Worm (Caenorhabditis elegans): Measurements from ENCODE around the gene hlh-12.

Gene hlh-12

DNA sequence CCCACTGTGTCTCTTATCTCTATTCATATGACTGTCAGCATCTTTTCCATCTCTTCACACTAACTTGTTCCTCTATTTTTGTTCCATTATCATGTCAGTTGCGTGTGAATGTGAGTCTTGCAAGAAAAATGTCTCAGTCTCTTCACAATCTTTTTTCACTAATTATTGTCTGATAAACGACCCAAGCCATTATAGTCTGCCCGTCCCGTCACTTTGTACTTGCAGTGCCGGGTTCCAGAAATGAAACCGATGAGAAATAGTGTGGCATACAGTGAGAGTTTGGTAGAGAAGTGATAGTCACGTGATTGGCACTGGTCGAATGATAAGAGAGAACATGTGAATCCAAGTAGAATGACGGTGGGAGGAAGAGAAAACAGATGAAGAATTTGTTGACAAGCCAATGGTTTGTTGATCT is 48.4 kb upstream of the hlh-12 start:
- TF ChIP-seq F39B2.1 (GFP tag; IDR thresholded peaks at IDR 0.05): no peak
- no peak for TF ChIP-seq nhr-120 (GFP tag; IDR thresholded peaks at IDR 0.05)
- TF ChIP-seq Y53G8AR.9 (GFP tag; conservative IDR thresholded peaks at IDR 0.05): peak; percentile 74; the same call in 1 of the 2 replicates
- no peak for TF ChIP-seq sea-2 (GFP tag; IDR thresholded peaks at IDR 0.05)
- TF ChIP-seq F57A8.1 (GFP tag; optimal IDR thresholded peaks at IDR 0.05): no peak
- TF ChIP-seq cebp-1 (GFP tag; IDR thresholded peaks at IDR 0.05): no peak
- peak; percentile 84 for TF ChIP-seq cebp-1 (tag; optimal IDR thresholded peaks at IDR 0.05)
- peak; percentile 68 for TF ChIP-seq tbp1 (GFP tag; optimal IDR thresholded peaks at IDR 0.05)
- TF ChIP-seq chd-7 (tag; optimal IDR thresholded peaks at IDR 0.05): peak; percentile 96
- TF ChIP-seq pha-4 (tag; optimal IDR thresholded peaks at IDR 0.05): peak; percentile 78
- no peak for TF ChIP-seq T07F8.4 (tag; optimal IDR thresholded peaks at IDR 0.05)
- peak; percentile 64 for TF ChIP-seq lir-1 (GFP tag; conservative IDR thresholded peaks at IDR 0.05)
- TF ChIP-seq ztf-28 (GFP tag; IDR thresholded peaks at IDR 0.05): no peak
- peak; percentile 67 for TF ChIP-seq K12H6.12 (tag; optimal IDR thresholded peaks at IDR 0.05)
- no peak for TF ChIP-seq ama-1 (optimal IDR thresholded peaks at IDR 0.05)
- no peak for TF ChIP-seq ama-1 (GFP tag; optimal IDR thresholded peaks at IDR 0.05)
- peak; percentile 68 for TF ChIP-seq B0035.1 (tag; optimal IDR thresholded peaks at IDR 0.05)
- TF ChIP-seq snpc-3.4 (tag; optimal IDR thresholded peaks at IDR 0.05): no peak
- TF ChIP-seq repo-1 (tag; optimal IDR thresholded peaks at IDR 0.05): peak; percentile 43
- no peak for TF ChIP-seq Y56A3A.18 (GFP tag; IDR thresholded peaks at IDR 0.05)
- TF ChIP-seq D2030.7 (GFP tag; IDR thresholded peaks at IDR 0.05): no peak
- no peak for TF ChIP-seq egrh-3 (GFP tag; IDR thresholded peaks at IDR 0.05)
- no peak for TF ChIP-seq zfh-2 (GFP tag; conservative IDR thresholded peaks at IDR 0.05)
- peak; percentile 86 for TF ChIP-seq madf-10 (tag; optimal IDR thresholded peaks at IDR 0.05)
- peak; percentile 75 for TF ChIP-seq hmg-1.2 (GFP tag; IDR thresholded peaks at IDR 0.05)
- peak; percentile 60 for TF ChIP-seq attf-5 (GFP tag; optimal IDR thresholded peaks at IDR 0.05)
- no peak; the same call in 1 of the 2 replicates for TF ChIP-seq dox-1 (GFP tag; IDR thresholded peaks at IDR 0.05)
- TF ChIP-seq madf-3 (GFP tag; IDR thresholded peaks at IDR 0.05): no peak
- TF ChIP-seq T26A5.8 (tag; optimal IDR thresholded peaks at IDR 0.05): no peak
- TF ChIP-seq tbx-9 (tag; optimal IDR thresholded peaks at IDR 0.05; ENCODE audit: borderline replicate concordance): no peak
- peak; percentile 99 for TF ChIP-seq ztf-22 (GFP tag; optimal IDR thresholded peaks at IDR 0.05)
- TF ChIP-seq hlh-12 (tag; optimal IDR thresholded peaks at IDR 0.05): no peak
- TF ChIP-seq snpc-4 (GFP tag; optimal IDR thresholded peaks at IDR 0.05): no peak
- TF ChIP-seq snpc-4 (tag; optimal IDR thresholded peaks at IDR 0.05): peak in 3 of 4 experiments; percentile 13 to 68 (median 59)
- TF ChIP-seq ceh-100 (GFP tag; IDR thresholded peaks at IDR 0.05): no peak
- TF ChIP-seq let-526 (GFP tag; IDR thresholded peaks at IDR 0.05): 0 out of 2 replicates have a peak, but pooled peaks have one; percentile 58
- TF ChIP-seq snpc-1.3 (tag; optimal IDR thresholded peaks at IDR 0.05; ENCODE audit: insufficient read depth): no peak
- peak; percentile 61 for TF ChIP-seq ztf-3 (GFP tag; optimal IDR thresholded peaks at IDR 0.05)
- no peak for TF ChIP-seq mxl-1 (tag; optimal IDR thresholded peaks at IDR 0.05)
- TF ChIP-seq F22D6.2 (tag; optimal IDR thresholded peaks at IDR 0.05): peak; percentile 93
- TF ChIP-seq ccch-3 (GFP tag; optimal IDR thresholded peaks at IDR 0.05): no peak
- TF ChIP-seq ceh-27 (GFP tag; optimal IDR thresholded peaks at IDR 0.05): no peak
- TF ChIP-seq F10E7.11 (tag; optimal IDR thresholded peaks at IDR 0.05): no peak
- no peak for TF ChIP-seq B0261.1 (tag; optimal IDR thresholded peaks at IDR 0.05)
- TF ChIP-seq ztf-6 (GFP tag; IDR thresholded peaks at IDR 0.05): no peak
- peak; percentile 87 for TF ChIP-seq tlf-1 (GFP tag; optimal IDR thresholded peaks at IDR 0.05)
- no peak for TF ChIP-seq bed-1 (GFP tag; IDR thresholded peaks at IDR 0.05)
- no peak for TF ChIP-seq attf-6 (GFP tag; IDR thresholded peaks at IDR 0.05)
- no peak for TF ChIP-seq lsy-27 (tag; optimal IDR thresholded peaks at IDR 0.05; ENCODE audit: borderline replicate concordance, insufficient read depth)
- TF ChIP-seq madf-6 (GFP tag; IDR thresholded peaks at IDR 0.05): no peak; the same call in 1 of the 2 replicates

Data from whole organism, young adult.